Worm (Caenorhabditis elegans): ENCODE measurements around the gene ttbk-2.2.

- no peak for TF ChIP-seq skn-1 (tag; optimal IDR thresholded peaks at IDR 0.05)
- TF ChIP-seq nhr-11 (tag; optimal IDR thresholded peaks at IDR 0.05): no peak
- no peak for TF ChIP-seq F16B12.6 (tag; optimal IDR thresholded peaks at IDR 0.05)
- no peak for TF ChIP-seq mdl-1 (tag; optimal IDR thresholded peaks at IDR 0.05)
- TF ChIP-seq ama-1 (optimal IDR thresholded peaks at IDR 0.05): no peak
- TF ChIP-seq fkh-10 (GFP tag; optimal IDR thresholded peaks at IDR 0.05): no peak
- no peak for TF ChIP-seq elt-2 (tag; optimal IDR thresholded peaks at IDR 0.05)
- no peak for TF ChIP-seq unc-86 (tag; optimal IDR thresholded peaks at IDR 0.05)
- no peak for TF ChIP-seq unc-62 (GFP tag; optimal IDR thresholded peaks at IDR 0.05)
- no peak for TF ChIP-seq ceh-63 (GFP tag; optimal IDR thresholded peaks at IDR 0.05)
Measured at ce11 chrIV:5031346-5031745, 35.4 kb downstream of the ttbk-2.2 start.

Measured in whole organism, L1 larva.